Worm (Caenorhabditis elegans) whole organism, young adult: Measurements from ENCODE around the gene K03B8.6.

Experiments used
- B0019.2 ChIP-seq: fragments of 200-800 bp; sonication (Bioruptor generic); conservative IDR thresholded peaks from 2 replicates; pipeline ENCODE4 v1.3.6; 2022; ENCODE audit warnings: missing genetic modification reagents, missing genetic modification characterization, missing compliant biosample characterization
- B0261.1 ChIP-seq: sonication (generic microtip); optimal IDR thresholded peaks from 2 replicates; lab custom pipeline; 2016; ENCODE audit warnings: mild to moderate bottlenecking, missing genetic modification characterization, moderate library complexity, missing compliant biosample characterization
- D2030.7 ChIP-seq: fragments of 200-800 bp; sonication (Bioruptor generic); IDR thresholded peaks from 2 replicates; pipeline ENCODE4 v1.3.6; 2022; ENCODE audit warnings: missing genetic modification reagents, missing genetic modification characterization, missing compliant biosample characterization
- F10E7.11 ChIP-seq: sonication (generic microtip); optimal IDR thresholded peaks from 2 replicates; lab custom pipeline; 2017; ENCODE audit warnings: mild to moderate bottlenecking, missing genetic modification characterization, moderate library complexity, missing compliant biosample characterization
- F37B4.10 ChIP-seq: fragments of 200-800 bp; sonication (Bioruptor generic); IDR thresholded peaks from 2 replicates; pipeline ENCODE4 v1.3.6; 2022; ENCODE audit warnings: missing genetic modification characterization, missing compliant biosample characterization
- F39B2.1 ChIP-seq: fragments of 200-800 bp; sonication (Bioruptor generic); IDR thresholded peaks from 2 replicates; pipeline ENCODE4 v1.3.6; 2022; ENCODE audit warnings: missing genetic modification reagents, missing genetic modification characterization, missing compliant biosample characterization
- F57A8.1 ChIP-seq: fragments of 200-800 bp; sonication (Bioruptor generic); optimal IDR thresholded peaks from 2 replicates; lab custom pipeline; 2018; ENCODE audit warnings: mild to moderate bottlenecking, missing genetic modification characterization, moderate library complexity, missing compliant biosample characterization
- K11D2.4 ChIP-seq: fragments of 200-800 bp; sonication (Bioruptor generic); IDR thresholded peaks from 2 replicates; pipeline ENCODE4 v1.3.6; 2022; ENCODE audit warnings: missing genetic modification reagents, missing genetic modification characterization, missing compliant biosample characterization
- Y53G8AR.9 ChIP-seq: fragments of 200-800 bp; sonication (Bioruptor generic); conservative IDR thresholded peaks from 2 replicates; pipeline ENCODE4 v1.3.6; 2022; ENCODE audit warnings: missing genetic modification reagents, missing genetic modification characterization, missing compliant biosample characterization
- Y56A3A.18 ChIP-seq: fragments of 200-800 bp; sonication (Bioruptor generic); IDR thresholded peaks from 2 replicates; pipeline ENCODE4 v1.3.6; 2022; ENCODE audit warnings: missing genetic modification reagents, missing genetic modification characterization, missing compliant biosample characterization
- Y67H2A.10 ChIP-seq: fragments of 200-800 bp; sonication (Bioruptor generic); conservative IDR thresholded peaks from 2 replicates; pipeline ENCODE4 v1.3.6; 2022; ENCODE audit warnings: missing genetic modification reagents, missing genetic modification characterization, missing compliant biosample characterization
- ama-1 ChIP-seq, 3 experiments: fragments of 150-350 bp in 1 of 3; sonication (generic microtip) in 2 of 3; optimal IDR thresholded peaks; 2 replicates each; lab custom pipeline; 2014 to 2018; ENCODE audit warnings: missing biosample characterization in 2 of 3, missing genetic modification characterization in 2 of 3, missing genetic modification reagents in 2 of 3
- attf-6 ChIP-seq: fragments of 200-800 bp; sonication (Bioruptor generic); IDR thresholded peaks from 2 replicates; pipeline ENCODE4 v1.3.6; 2022; ENCODE audit warnings: missing genetic modification reagents, missing genetic modification characterization, missing compliant biosample characterization
- bed-1 ChIP-seq: fragments of 200-800 bp; sonication (Bioruptor generic); IDR thresholded peaks from 2 replicates; pipeline ENCODE4 v1.3.6; 2022; ENCODE audit warnings: missing genetic modification reagents, missing genetic modification characterization, missing compliant biosample characterization
- bed-2 ChIP-seq: fragments of 200-800 bp; sonication (Bioruptor generic); IDR thresholded peaks from 2 replicates; pipeline ENCODE4 v1.3.6; 2022; ENCODE audit warnings: missing genetic modification reagents, missing genetic modification characterization, missing compliant biosample characterization
- cebp-1 ChIP-seq, 2 experiments: fragments of 200-800 bp in 1 of 2; sonication (Bioruptor generic) in 1 of 2; sonication (generic microtip) in 1 of 2; IDR thresholded peaks in 1 of 2; optimal IDR thresholded peaks in 1 of 2; 2 replicates each; pipeline versions ENCODE4 v1.3.6 to Lab custom; 2017 to 2022; ENCODE audit warnings: missing compliant biosample characterization in 2 of 2, missing genetic modification characterization in 2 of 2, mild to moderate bottlenecking in 1 of 2, missing genetic modification reagents in 1 of 2, moderate library complexity in 1 of 2
- cebp-2 ChIP-seq: fragments of 200-800 bp; sonication (Bioruptor generic); IDR thresholded peaks from 2 replicates; pipeline ENCODE4 v1.3.6; 2022; ENCODE audit warnings: missing genetic modification characterization, missing compliant biosample characterization
- ceh-91 ChIP-seq: fragments of 200-800 bp; sonication (Bioruptor generic); IDR thresholded peaks from 2 replicates; pipeline ENCODE4 v1.3.6; 2022; ENCODE audit warnings: missing genetic modification reagents, missing genetic modification characterization, missing compliant biosample characterization
- chd-7 ChIP-seq: sonication (generic microtip); optimal IDR thresholded peaks from 2 replicates; lab custom pipeline; 2016; ENCODE audit warnings: mild to moderate bottlenecking, missing genetic modification characterization, moderate library complexity, missing compliant biosample characterization
- dox-1 ChIP-seq: fragments of 200-800 bp; sonication (Bioruptor generic); IDR thresholded peaks from 2 replicates; pipeline ENCODE4 v1.3.6; 2022; ENCODE audit warnings: missing genetic modification reagents, missing genetic modification characterization, missing compliant biosample characterization
- fkh-3 ChIP-seq: sonication (generic microtip); optimal IDR thresholded peaks from 2 replicates; lab custom pipeline; 2016; ENCODE audit warnings: mild to moderate bottlenecking, missing genetic modification characterization, missing compliant biosample characterization
- him-1 ChIP-seq: sonication (generic microtip); optimal IDR thresholded peaks from 2 replicates; lab custom pipeline; 2016; ENCODE audit warnings: missing genotype, missing genetic modification reagents, missing genetic modification characterization, missing compliant biosample characterization
- hlh-12 ChIP-seq: sonication (generic microtip); optimal IDR thresholded peaks from 2 replicates; lab custom pipeline; 2016; ENCODE audit warnings: missing genetic modification characterization, missing compliant biosample characterization
- hlh-26 ChIP-seq: fragments of 200-800 bp; sonication (Bioruptor generic); conservative IDR thresholded peaks from 2 replicates; pipeline ENCODE4 v1.3.6; 2022; ENCODE audit warnings: missing genetic modification reagents, missing genetic modification characterization, missing compliant biosample characterization
- hrde-1 ChIP-seq: sonication (generic microtip); optimal IDR thresholded peaks from 2 replicates; lab custom pipeline; 2016; ENCODE audit warnings: missing genetic modification characterization, mild to moderate bottlenecking, missing compliant biosample characterization, moderate library complexity, missing genotype, missing genetic modification reagents, borderline replicate concordance
- lag-1 ChIP-seq: fragments of 200-800 bp; sonication (Bioruptor generic); IDR thresholded peaks from 2 replicates; pipeline ENCODE4 v1.3.6; 2022; ENCODE audit warnings: missing genetic modification reagents, missing genetic modification characterization, missing compliant biosample characterization
- lin-40 ChIP-seq: sonication (generic microtip); optimal IDR thresholded peaks from 2 replicates; lab custom pipeline; 2016; ENCODE audit warnings: missing genetic modification characterization, mild to moderate bottlenecking, missing compliant biosample characterization, missing genotype, missing genetic modification reagents
- madf-8 ChIP-seq: fragments of 200-800 bp; sonication (Bioruptor generic); conservative IDR thresholded peaks from 2 replicates; pipeline ENCODE4 v1.3.6; 2022; ENCODE audit warnings: missing genetic modification reagents, missing genetic modification characterization, missing compliant biosample characterization
- nfya-1 ChIP-seq: sonication (generic microtip); optimal IDR thresholded peaks from 2 replicates; lab custom pipeline; 2017; ENCODE audit warnings: antibody characterized with exemption, missing compliant biosample characterization, missing genetic modification characterization, borderline replicate concordance; ENCODE audit not compliant: insufficient read depth
- nfya-2 ChIP-seq: fragments of 200-800 bp; sonication (Bioruptor generic); IDR thresholded peaks from 2 replicates; pipeline ENCODE4 v1.3.6; 2022; ENCODE audit warnings: missing genetic modification reagents, missing genetic modification characterization, missing compliant biosample characterization
- nhr-27 ChIP-seq: fragments of 200-800 bp; sonication (Bioruptor generic); optimal IDR thresholded peaks from 2 replicates; lab custom pipeline; 2018; ENCODE audit warnings: mild to moderate bottlenecking, missing genetic modification characterization, moderate library complexity, missing compliant biosample characterization
- pbrm-1 ChIP-seq: fragments of 200-800 bp; sonication (Bioruptor generic); IDR thresholded peaks from 2 replicates; pipeline ENCODE4 v1.3.6; 2022; ENCODE audit warnings: missing genetic modification reagents, missing genetic modification characterization, missing compliant biosample characterization
- repo-1 ChIP-seq: sonication (generic microtip); optimal IDR thresholded peaks from 2 replicates; lab custom pipeline; 2017; ENCODE audit warnings: mild to moderate bottlenecking, missing genetic modification characterization, missing compliant biosample characterization
- rpc-1 ChIP-seq, 2 experiments: fragments of 150-350 bp in 1 of 2; sonication (generic microtip) in 1 of 2; optimal IDR thresholded peaks; 2 replicates each; lab custom pipeline; 2014 to 2018; ENCODE audit warnings: missing biosample characterization in 1 of 2, missing genetic modification characterization in 1 of 2, missing genetic modification reagents in 1 of 2, missing genotype in 1 of 2
- snpc-1.1 ChIP-seq: sonication (generic microtip); optimal IDR thresholded peaks from 2 replicates; lab custom pipeline; 2017; ENCODE audit warnings: missing genetic modification characterization, mild to moderate bottlenecking, missing compliant biosample characterization, antibody characterized with exemption, moderate library complexity, missing genotype, missing genetic modification reagents; ENCODE audit not compliant: insufficient read depth
- snpc-1.3 ChIP-seq: sonication (generic microtip); optimal IDR thresholded peaks from 2 replicates; lab custom pipeline; 2017; ENCODE audit warnings: missing genetic modification characterization, mild to moderate bottlenecking, missing compliant biosample characterization, antibody characterized with exemption, moderate library complexity, missing genotype, missing genetic modification reagents; ENCODE audit not compliant: insufficient read depth
- snpc-3.4 ChIP-seq: sonication (generic microtip); optimal IDR thresholded peaks from 2 replicates; lab custom pipeline; 2017; ENCODE audit warnings: missing genetic modification characterization, mild to moderate bottlenecking, missing compliant biosample characterization, antibody characterized with exemption, moderate library complexity, missing genotype, missing genetic modification reagents
- tbp1 ChIP-seq: fragments of 200-800 bp; sonication (Bioruptor generic); optimal IDR thresholded peaks from 2 replicates; lab custom pipeline; 2018; ENCODE audit warnings: mild to moderate bottlenecking, missing genetic modification characterization, missing compliant biosample characterization
- zim-3 ChIP-seq: sonication (generic microtip); optimal IDR thresholded peaks from 2 replicates; lab custom pipeline; 2017; ENCODE audit warnings: mild to moderate bottlenecking, missing genetic modification characterization, moderate library complexity, missing compliant biosample characterization
- ztf-18 ChIP-seq: sonication (generic microtip); optimal IDR thresholded peaks from 2 replicates; lab custom pipeline; 2016; ENCODE audit warnings: missing genotype, mild to moderate bottlenecking, missing genetic modification characterization, missing compliant biosample characterization
- ztf-3 ChIP-seq: fragments of 200-800 bp; sonication (Bioruptor generic); optimal IDR thresholded peaks from 2 replicates; lab custom pipeline; 2018; ENCODE audit warnings: mild to moderate bottlenecking, missing genetic modification characterization, missing compliant biosample characterization

The K03B8.6 gene

DNA sequence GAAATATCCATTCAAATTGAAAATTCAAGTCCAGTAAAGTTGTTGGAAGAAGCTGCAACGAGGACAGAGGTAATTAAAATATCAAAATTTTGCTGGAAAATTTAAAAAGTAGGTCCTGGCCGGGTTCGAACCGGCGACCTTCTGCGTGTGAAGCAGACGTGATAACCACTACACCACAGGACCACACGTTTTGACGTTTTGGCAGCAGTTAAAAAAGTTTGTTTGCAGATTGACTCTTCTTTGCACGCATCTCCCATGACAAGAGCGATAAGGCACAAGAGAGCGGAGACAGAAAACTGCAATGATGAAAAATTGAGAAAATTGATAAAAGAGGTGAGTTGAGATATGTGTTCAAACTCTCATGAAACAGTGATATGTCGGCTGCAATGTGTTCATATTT lies 4.7 kb downstream of the K03B8.6 start (continued):
- TF ChIP-seq lin-40 (tag; lab: Kevin White, UChicago) (no peak), tbp1 (GFP tag; lab: Kevin White, UChicago) (peak; percentile 87), ama-1 (optimal IDR thresholded peaks at IDR 0.05; lab: Kevin White, UChicago) (no peak), ama-1 (GFP tag; optimal IDR thresholded peaks at IDR 0.05; lab: Kevin White, UChicago) (no peak), K11D2.4 (GFP tag; lab: Robert Waterston, UW) (no peak), nfya-2 (GFP tag; lab: Robert Waterston, UW) (no peak), pbrm-1 (GFP tag; lab: Robert Waterston, UW) (peak; percentile 80), lag-1 (GFP tag; lab: Robert Waterston, UW) (no peak), F37B4.10 (GFP tag; lab: Robert Waterston, UW) (no peak), F39B2.1 (GFP tag; lab: Robert Waterston, UW) (no peak), dox-1 (GFP tag; lab: Robert Waterston, UW) (peak; percentile 90), zim-3 (tag; lab: Kevin White, UChicago) (peak; percentile 17), D2030.7 (peak; percentile 79), chd-7 (tag; lab: Kevin White, UChicago) (peak; percentile 32), cebp-2 (GFP tag; lab: Robert Waterston, UW) (no peak), snpc-3.4 (peak; percentile 47), B0019.2 (GFP tag; lab: Robert Waterston, UW) (no peak), ceh-91 (GFP tag; lab: Robert Waterston, UW) (no peak), F57A8.1 (GFP tag; lab: Kevin White, UChicago) (no peak), hlh-12 (tag; lab: Kevin White, UChicago) (no peak), nfya-1 (tag; lab: Kevin White, UChicago) (no peak), cebp-1 (GFP tag; IDR thresholded peaks at IDR 0.05; lab: Robert Waterston, UW) (no peak), cebp-1 (tag; optimal IDR thresholded peaks at IDR 0.05; lab: Kevin White, UChicago) (no peak), snpc-1.1 (tag; lab: Kevin White, UChicago) (peak; percentile 66), ztf-3 (GFP tag; lab: Kevin White, UChicago) (no peak), hlh-26 (GFP tag; lab: Robert Waterston, UW) (no peak), rpc-1 (optimal IDR thresholded peaks at IDR 0.05; lab: Kevin White, UChicago) (peak; percentile 64), rpc-1 (tag; optimal IDR thresholded peaks at IDR 0.05; lab: Kevin White, UChicago) (peak; percentile 83), attf-6 (no peak), B0261.1 (tag; lab: Kevin White, UChicago) (peak; percentile 81), Y53G8AR.9 (GFP tag; lab: Robert Waterston, UW) (peak; percentile 50; the same call in 1 of the 2 replicates), F10E7.11 (tag; lab: Kevin White, UChicago) (no peak), nhr-27 (tag; lab: Kevin White, UChicago) (no peak), bed-1 (no peak), fkh-3 (no peak), ztf-18 (tag; lab: Kevin White, UChicago) (peak; percentile 62), madf-8 (no peak), him-1 (tag; lab: Kevin White, UChicago) (peak; percentile 83), Y56A3A.18 (GFP tag; lab: Robert Waterston, UW) (peak; percentile 64), snpc-1.3 (tag; lab: Kevin White, UChicago) (no peak), bed-2 (GFP tag; lab: Robert Waterston, UW) (no peak), Y67H2A.10 (GFP tag; lab: Robert Waterston, UW) (no peak), repo-1 (tag; lab: Kevin White, UChicago) (peak; percentile 65), hrde-1 (tag; lab: Kevin White, UChicago) (peak; percentile 16)
